Fruit fly (Drosophila melanogaster): Measurements from ENCODE around the gene CG15731.

CG15731 gene

DNA sequence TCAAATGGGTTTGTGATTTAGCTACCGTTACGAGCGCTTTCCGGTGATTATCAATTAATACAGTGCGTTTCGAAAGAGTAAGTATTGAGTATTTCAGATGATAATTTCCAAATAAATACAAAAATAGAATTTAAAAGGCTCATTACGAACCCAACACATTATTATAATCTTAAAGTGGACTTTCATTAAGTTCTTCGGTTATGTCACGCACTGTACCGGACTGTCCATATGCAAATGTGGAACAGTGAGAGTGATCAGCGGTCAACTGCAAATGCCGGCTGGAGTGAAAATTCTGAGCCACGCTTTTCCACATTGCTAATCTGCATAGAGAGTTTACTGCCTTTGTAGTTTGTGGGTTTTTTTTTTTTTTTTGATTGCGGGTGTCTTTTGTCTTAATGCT, 3.9 kb downstream of the CG15731 start (continued):
- TF ChIP-seq CG7556 (GFP tag; optimal IDR thresholded peaks at IDR 0.05) (no peak), Atf3 (GFP tag; optimal IDR thresholded peaks at IDR 0.05) (no peak), Aef1 (GFP tag; IDR thresholded peaks at IDR 0.05) (no peak), CG2116 (GFP tag; optimal IDR thresholded peaks at IDR 0.05) (no peak), CHES-1-like (GFP tag; optimal IDR thresholded peaks at IDR 0.05) (no peak), lab (GFP tag; optimal IDR thresholded peaks at IDR 0.05) (no peak), CG7745 (tag; optimal IDR thresholded peaks at IDR 0.05) (no peak), CG13894 (tag; optimal IDR thresholded peaks at IDR 0.05) (no peak), CG16813 (GFP tag; IDR thresholded peaks at IDR 0.05; ENCODE audit: partially characterized antibody) (no peak), Myb (GFP tag; optimal IDR thresholded peaks at IDR 0.05) (no peak), CG1832 (GFP tag; optimal IDR thresholded peaks at IDR 0.05) (no peak), D19B (GFP tag; optimal IDR thresholded peaks at IDR 0.05) (no peak), CG17568 (GFP tag; optimal IDR thresholded peaks at IDR 0.05) (no peak), MTF-1 (GFP tag; optimal IDR thresholded peaks at IDR 0.05; ENCODE audit: borderline replicate concordance) (no peak), cad (GFP tag; optimal IDR thresholded peaks at IDR 0.05) (no peak), ssp (GFP tag; IDR thresholded peaks at IDR 0.05) (no peak), CG31365 (tag; optimal IDR thresholded peaks at IDR 0.05) (no peak), crc (GFP tag; optimal IDR thresholded peaks at IDR 0.05) (no peak), inv (GFP tag; IDR thresholded peaks at IDR 0.05; ENCODE audit: partially characterized antibody) (no peak), CG16815 (GFP tag; optimal IDR thresholded peaks at IDR 0.05) (no peak), Nf-YB (GFP tag; optimal IDR thresholded peaks at IDR 0.05) (no peak), CG6654 (GFP tag; optimal IDR thresholded peaks at IDR 0.05) (no peak), BEAF-32 (GFP tag; optimal IDR thresholded peaks at IDR 0.05) (no peak), Dek (tag; optimal IDR thresholded peaks at IDR 0.05) (no peak), zen (tag; optimal IDR thresholded peaks at IDR 0.05) (no peak), Ravus (GFP tag; IDR thresholded peaks at IDR 0.05) (no peak), CG30020 (tag; optimal IDR thresholded peaks at IDR 0.05) (no peak), CG11456 (GFP tag; IDR thresholded peaks at IDR 0.05) (no peak), CG10366 (GFP tag; IDR thresholded peaks at IDR 0.05) (no peak; the same call in 1 of the 2 replicates), wor (GFP tag; IDR thresholded peaks at IDR 0.05) (no peak), sna (GFP tag; IDR thresholded peaks at IDR 0.05; ENCODE audit: partially characterized antibody) (no peak), HHEX (GFP tag; optimal IDR thresholded peaks at IDR 0.05) (no peak), dmrt99B (tag; optimal IDR thresholded peaks at IDR 0.05) (peak; percentile 37), grn (GFP tag; optimal IDR thresholded peaks at IDR 0.05) (no peak), ab (GFP tag; optimal IDR thresholded peaks at IDR 0.05) (no peak), Nf-YA (GFP tag; IDR thresholded peaks at IDR 0.05) (no peak), gcm (GFP tag; optimal IDR thresholded peaks at IDR 0.05) (no peak), Side (GFP tag; optimal IDR thresholded peaks at IDR 0.05) (no peak), Max (GFP tag; optimal IDR thresholded peaks at IDR 0.05) (no peak), CG32772 (GFP tag; IDR thresholded peaks at IDR 0.05) (no peak), zfh1 (GFP tag; IDR thresholded peaks at IDR 0.05) (no peak), CG11695 (GFP tag; IDR thresholded peaks at IDR 0.05) (0 out of 3 replicates have a peak, but pooled peaks have one; percentile 46), bbx (GFP tag; IDR thresholded peaks at IDR 0.05; ENCODE audit: partially characterized antibody) (no peak), CG6791 (GFP tag; IDR thresholded peaks at IDR 0.05; ENCODE audit: partially characterized antibody) (no peak), CG13296 (GFP tag; optimal IDR thresholded peaks at IDR 0.05) (no peak), ranshi (GFP tag; IDR thresholded peaks at IDR 0.05) (no peak), Sry-δ (GFP tag; optimal IDR thresholded peaks at IDR 0.05) (no peak), CG6254 (GFP tag; optimal IDR thresholded peaks at IDR 0.05) (no peak), Hmr (GFP tag; optimal IDR thresholded peaks at IDR 0.05) (no peak), Xbp1 (GFP tag; optimal IDR thresholded peaks at IDR 0.05) (no peak), CG10654 (GFP tag; optimal IDR thresholded peaks at IDR 0.05) (no peak)
